Worm (Caenorhabditis elegans) whole organism, L3 larva: ENCODE data around the gene ZK1073.2.

Experiments used
- R02D3.7 ChIP-seq: fragments of 150-350 bp; optimal IDR thresholded peaks from 2 replicates; lab custom pipeline; 2014; ENCODE audit warnings: missing biosample characterization, missing genetic modification characterization
- ama-1 ChIP-seq: fragments of 150-350 bp; optimal IDR thresholded peaks from 2 replicates; lab custom pipeline; 2018
- mml-1 ChIP-seq: fragments of 150-350 bp; sonication (generic microtip); optimal IDR thresholded peaks from 3 replicates; lab custom pipeline; 2014; ENCODE audit warnings: missing biosample characterization, missing genetic modification characterization
- unc-39 ChIP-seq: sonication (generic microtip); optimal IDR thresholded peaks from 4 replicates; lab custom pipeline; 2017; ENCODE audit warnings: missing biosample characterization, missing genetic modification characterization

ce11 chrX:16151302-16151701 is 47.8 kb downstream of the ZK1073.2 start:
- TF ChIP-seq mml-1 (tag; lab: Kevin White, UChicago) (no peak), ama-1 (lab: Kevin White, UChicago) (no peak), unc-39 (tag; lab: Kevin White, UChicago) (no peak), R02D3.7 (no peak)
